Fruit fly (Drosophila melanogaster) whole organism, embryonic: ENCODE results near the gene GstD5.

Experiments
- ATbp ChIP-seq: fragments of 200-800 bp; sonication (Bioruptor generic); optimal IDR thresholded peaks from 2 replicates; lab custom pipeline; 2017; ENCODE audit warnings: missing biosample characterization, mild to moderate bottlenecking, missing genetic modification characterization, missing genetic modification reagents
- Antp ChIP-seq: fragments of 200-800 bp; sonication (Bioruptor generic); optimal IDR thresholded peaks from 3 replicates; lab custom pipeline; 2016; ENCODE audit warnings: missing biosample characterization, missing genetic modification characterization
- CG10979 ChIP-seq: fragments of 200-800 bp; sonication (Bioruptor generic); optimal IDR thresholded peaks from 2 replicates; lab custom pipeline; 2018; ENCODE audit warnings: missing biosample characterization, mild to moderate bottlenecking, missing genetic modification characterization, moderate library complexity
- CG12659 ChIP-seq: fragments of 200-800 bp; sonication (Bioruptor generic); optimal IDR thresholded peaks from 3 replicates; lab custom pipeline; 2017; ENCODE audit warnings: mild to moderate bottlenecking, missing biosample characterization, missing genetic modification reagents, missing genetic modification characterization
- CG14965 ChIP-seq: fragments of 200-800 bp; sonication (Bioruptor generic); optimal IDR thresholded peaks from 2 replicates; lab custom pipeline; 2016; ENCODE audit warnings: missing biosample characterization, missing genetic modification characterization, borderline replicate concordance
- CG15514 ChIP-seq: fragments of 200-800 bp; sonication (Bioruptor generic); optimal IDR thresholded peaks from 3 replicates; lab custom pipeline; 2017; ENCODE audit warnings: missing biosample characterization, missing genetic modification characterization, mild to moderate bottlenecking, moderate library complexity, missing genetic modification reagents
- CG17186 ChIP-seq: fragments of 200-800 bp; sonication (Bioruptor generic); optimal IDR thresholded peaks from 3 replicates; lab custom pipeline; 2017; ENCODE audit warnings: missing biosample characterization, missing genetic modification reagents, missing genetic modification characterization
- CG17361 ChIP-seq: fragments of 200-800 bp; sonication (Bioruptor generic); IDR thresholded peaks from 3 replicates; pipeline ENCODE4 v1.3.6; 2022; ENCODE audit warnings: missing biosample characterization, missing genetic modification characterization
- CG32767 ChIP-seq: fragments of 200-800 bp; sonication (Bioruptor generic); IDR thresholded peaks from 2 replicates; pipeline ENCODE4 v1.3.6; 2022; ENCODE audit warnings: missing biosample characterization, missing genetic modification characterization
- CG3726 ChIP-seq: fragments of 200-800 bp; sonication (Bioruptor generic); IDR thresholded peaks from 3 replicates; pipeline ENCODE4, ENCODE4 v1.3.6; 2022; ENCODE audit warnings: missing biosample characterization, missing genetic modification characterization
- CG42726 ChIP-seq: fragments of 200-800 bp; sonication (Bioruptor generic); IDR thresholded peaks from 2 replicates; pipeline ENCODE4 v1.3.6; 2022; ENCODE audit warnings: missing biosample characterization, missing genetic modification characterization; ENCODE audit not compliant: partially characterized antibody
- CG5180 ChIP-seq: fragments of 200-800 bp; sonication (Bioruptor generic); optimal IDR thresholded peaks from 3 replicates; lab custom pipeline; 2017; ENCODE audit warnings: missing biosample characterization, missing genetic modification characterization, mild to moderate bottlenecking, moderate library complexity, missing genetic modification reagents
- CG5953 ChIP-seq: fragments of 200-800 bp; sonication (Bioruptor generic); IDR thresholded peaks from 2 replicates; pipeline ENCODE4 v1.3.6; 2022; ENCODE audit warnings: missing biosample characterization, missing genetic modification characterization
- CG6254 ChIP-seq: fragments of 200-800 bp; sonication (Bioruptor generic); optimal IDR thresholded peaks from 3 replicates; lab custom pipeline; 2017; ENCODE audit warnings: mild to moderate bottlenecking, missing biosample characterization, missing genetic modification reagents, missing genetic modification characterization
- CG6813 ChIP-seq: fragments of 200-800 bp; sonication (Bioruptor generic); optimal IDR thresholded peaks from 2 replicates; lab custom pipeline; 2017; ENCODE audit warnings: missing biosample characterization, missing genetic modification characterization, mild to moderate bottlenecking, moderate library complexity, missing genetic modification reagents
- CG7786 ChIP-seq: fragments of 200-800 bp; sonication (Bioruptor generic); optimal IDR thresholded peaks from 2 replicates; lab custom pipeline; 2016; ENCODE audit warnings: missing biosample characterization, missing genetic modification characterization
- CoRest ChIP-seq: fragments of 200-800 bp; sonication (Bioruptor generic); optimal IDR thresholded peaks from 3 replicates; lab custom pipeline; 2018; ENCODE audit warnings: missing biosample characterization, mild to moderate bottlenecking, missing genetic modification characterization, moderate library complexity
- Deaf1 ChIP-seq: fragments of 200-800 bp; optimal IDR thresholded peaks from 3 replicates; lab custom pipeline; 2019; ENCODE audit warnings: missing biosample characterization, mild to moderate bottlenecking, missing genetic modification characterization, moderate library complexity
- Dip2 ChIP-seq: fragments of 200-800 bp; sonication (Bioruptor generic); IDR thresholded peaks from 2 replicates; pipeline ENCODE4 v1.3.6; 2022; ENCODE audit warnings: missing biosample characterization, missing genetic modification characterization
- Dref ChIP-seq: fragments of 200-800 bp; sonication (Bioruptor generic); IDR thresholded peaks from 2 replicates; pipeline ENCODE4 v1.3.6; 2022; ENCODE audit warnings: missing biosample characterization, missing genetic modification characterization
- ERR ChIP-seq: fragments of 200-800 bp; sonication (Bioruptor generic); optimal IDR thresholded peaks from 2 replicates; lab custom pipeline; 2016; ENCODE audit warnings: missing biosample characterization, missing genetic modification characterization
- Elba2 ChIP-seq: fragments of 200-800 bp; sonication (Bioruptor generic); optimal IDR thresholded peaks from 3 replicates; lab custom pipeline; 2016; ENCODE audit warnings: missing biosample characterization, missing genetic modification characterization
- Ets97D ChIP-seq: fragments of 200-800 bp; sonication (Bioruptor generic); optimal IDR thresholded peaks from 3 replicates; lab custom pipeline; 2016; ENCODE audit warnings: missing biosample characterization, missing genetic modification characterization
- MESR4 ChIP-seq: fragments of 200-800 bp; sonication (Bioruptor generic); optimal IDR thresholded peaks from 2 replicates; lab custom pipeline; 2018; ENCODE audit warnings: missing biosample characterization, mild to moderate bottlenecking, missing genetic modification characterization, moderate library complexity
- Meics ChIP-seq: fragments of 200-800 bp; sonication (Bioruptor generic); optimal IDR thresholded peaks from 2 replicates; lab custom pipeline; 2017; ENCODE audit warnings: missing biosample characterization, mild to moderate bottlenecking, missing genetic modification characterization
- Mrtf ChIP-seq: fragments of 200-800 bp; sonication (Bioruptor generic); IDR thresholded peaks from 3 replicates; pipeline ENCODE4 v1.3.6; 2022; ENCODE audit warnings: missing biosample characterization, missing genetic modification characterization
- Myb ChIP-seq: fragments of 200-800 bp; sonication (Bioruptor generic); optimal IDR thresholded peaks from 2 replicates; lab custom pipeline; 2016; ENCODE audit warnings: missing biosample characterization, missing genetic modification characterization
- Rfx ChIP-seq: fragments of 200-800 bp; sonication (Bioruptor generic); IDR thresholded peaks from 2 replicates; pipeline ENCODE4 v1.3.6; 2022; ENCODE audit warnings: missing biosample characterization, missing genetic modification characterization
- Xbp1 ChIP-seq: fragments of 200-800 bp; sonication (Bioruptor generic); optimal IDR thresholded peaks from 3 replicates; lab custom pipeline; 2016; ENCODE audit warnings: missing biosample characterization, mild to moderate bottlenecking, missing genetic modification characterization
- ara ChIP-seq: fragments of 200-800 bp; sonication (Bioruptor generic); IDR thresholded peaks from 2 replicates; pipeline ENCODE4 v1.3.6; 2022; ENCODE audit warnings: missing biosample characterization, missing genetic modification characterization
- ase ChIP-seq: fragments of 200-800 bp; sonication (Bioruptor generic); IDR thresholded peaks from 3 replicates; pipeline ENCODE4 v1.3.6; 2022; ENCODE audit warnings: missing biosample characterization, missing genetic modification characterization
- bab2 ChIP-seq: fragments of 200-800 bp; sonication (Bioruptor generic); optimal IDR thresholded peaks from 2 replicates; lab custom pipeline; 2016; ENCODE audit warnings: missing biosample characterization, missing genetic modification characterization
- ci ChIP-seq: fragments of 200-800 bp; sonication (Bioruptor generic); IDR thresholded peaks from 3 replicates; pipeline ENCODE4 v1.3.6; 2022; ENCODE audit warnings: missing biosample characterization, missing genetic modification characterization
- dan ChIP-seq: fragments of 200-800 bp; sonication (Bioruptor generic); IDR thresholded peaks from 2 replicates; pipeline ENCODE4 v1.3.6; 2022; ENCODE audit warnings: missing biosample characterization, missing genetic modification characterization
- dm ChIP-seq: fragments of 200-800 bp; sonication (Bioruptor generic); optimal IDR thresholded peaks from 3 replicates; lab custom pipeline; 2016; ENCODE audit warnings: missing biosample characterization, missing genetic modification characterization
- esg ChIP-seq: fragments of 200-800 bp; sonication (Bioruptor generic); conservative IDR thresholded peaks from 2 replicates; pipeline ENCODE4 v1.3.6; 2022; ENCODE audit warnings: missing biosample characterization, missing genetic modification characterization
- grau ChIP-seq: fragments of 200-800 bp; optimal IDR thresholded peaks from 3 replicates; lab custom pipeline; 2019; ENCODE audit warnings: missing biosample characterization, mild to moderate bottlenecking, missing genetic modification characterization, moderate library complexity
- gsb ChIP-seq: fragments of 200-800 bp; sonication (Bioruptor generic); IDR thresholded peaks from 2 replicates; pipeline ENCODE4 v1.3.6; 2022; ENCODE audit warnings: missing biosample characterization, missing genetic modification characterization
- h ChIP-seq: fragments of >200 bp; optimal IDR thresholded peaks from 2 replicates; lab custom pipeline; 2017
- hbn ChIP-seq: fragments of 200-800 bp; sonication (Bioruptor generic); IDR thresholded peaks from 2 replicates; pipeline ENCODE4 v1.3.6; 2022; ENCODE audit warnings: missing biosample characterization, missing genetic modification characterization; ENCODE audit not compliant: partially characterized antibody
- her ChIP-seq: fragments of 200-800 bp; sonication (Bioruptor generic); optimal IDR thresholded peaks from 2 replicates; lab custom pipeline; 2016; ENCODE audit warnings: missing biosample characterization, missing genetic modification characterization
- lilli ChIP-seq: fragments of 200-800 bp; sonication (Bioruptor generic); optimal IDR thresholded peaks from 3 replicates; lab custom pipeline; 2016; ENCODE audit warnings: missing biosample characterization, missing genetic modification characterization
- lola ChIP-seq, 3 experiments: fragments of >200 bp in 2 of 3; fragments of 200-800 bp in 1 of 3; sonication (Bioruptor generic) in 1 of 3; optimal IDR thresholded peaks; 2 replicates each; lab custom pipeline; 2017 to 2019; ENCODE audit warnings: missing biosample characterization in 3 of 3, missing genetic modification characterization in 3 of 3, mild to moderate bottlenecking in 1 of 3, moderate library complexity in 1 of 3
- mirr ChIP-seq: fragments of 200-800 bp; sonication (Bioruptor generic); optimal IDR thresholded peaks from 3 replicates; lab custom pipeline; 2018; ENCODE audit warnings: missing biosample characterization, mild to moderate bottlenecking, missing genetic modification characterization
- nau ChIP-seq: fragments of 200-800 bp; sonication (Bioruptor generic); optimal IDR thresholded peaks from 3 replicates; lab custom pipeline; 2017; ENCODE audit warnings: missing biosample characterization, mild to moderate bottlenecking, missing genetic modification characterization, missing genetic modification reagents
- nmo ChIP-seq: fragments of 200-800 bp; sonication (Bioruptor generic); optimal IDR thresholded peaks from 2 replicates; lab custom pipeline; 2018; ENCODE audit warnings: missing biosample characterization, mild to moderate bottlenecking, missing genetic modification characterization, moderate library complexity
- otp ChIP-seq: fragments of 200-800 bp; sonication (Bioruptor generic); IDR thresholded peaks from 3 replicates; pipeline ENCODE4, ENCODE4 v1.3.6; 2022; ENCODE audit warnings: missing biosample characterization, missing genetic modification characterization
- pho ChIP-seq: fragments of 200-800 bp; sonication (Bioruptor generic); optimal IDR thresholded peaks from 2 replicates; lab custom pipeline; 2016; ENCODE audit warnings: missing biosample characterization, missing genetic modification characterization
- wek ChIP-seq: fragments of 200-800 bp; sonication (Bioruptor generic); optimal IDR thresholded peaks from 3 replicates; lab custom pipeline; 2018; ENCODE audit warnings: missing biosample characterization, mild to moderate bottlenecking, missing genetic modification characterization, moderate library complexity
- zfh2 ChIP-seq: fragments of 200-800 bp; sonication (Bioruptor generic); optimal IDR thresholded peaks from 2 replicates; lab custom pipeline; 2016; ENCODE audit warnings: missing biosample characterization, missing genetic modification characterization

Gene GstD5

DNA sequence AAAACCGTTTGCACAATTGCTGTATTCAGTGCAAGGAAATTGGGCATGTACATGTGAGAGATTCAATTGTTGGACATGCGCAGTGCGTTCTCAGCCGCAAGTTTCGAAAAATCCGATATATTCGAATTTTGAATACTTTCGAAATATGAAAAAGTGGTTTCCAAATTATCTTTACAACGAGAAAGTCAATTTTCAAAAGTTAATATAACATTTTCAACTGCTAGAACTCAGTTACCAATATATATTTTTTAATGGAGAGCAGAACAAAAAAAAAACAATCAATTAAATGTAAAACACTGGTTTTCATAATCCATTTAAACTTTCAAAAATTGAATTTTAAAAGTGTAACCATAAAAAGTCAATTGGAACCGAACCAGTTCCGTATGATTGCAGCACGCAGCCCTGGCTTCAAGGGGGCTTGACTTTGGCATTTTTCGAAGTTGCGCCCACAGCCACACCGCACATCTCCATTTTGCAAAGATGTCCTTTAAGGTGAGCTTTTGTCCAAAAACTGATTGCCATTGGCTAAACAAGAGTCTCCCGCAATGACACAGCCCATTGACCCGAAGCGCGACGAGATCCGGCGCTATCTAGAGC is 46.9 kb downstream of the GstD5 start, which contains the start of the genes Scgbeta and CG17202 (continued):
- TF ChIP-seq esg (GFP tag; lab: Robert Waterston, UW), result no peak
- peak; percentile 39 for TF ChIP-seq nmo
- no peak for TF ChIP-seq Mrtf
- peak; percentile 85 for TF ChIP-seq Myb (GFP tag; lab: Kevin White, UChicago)
- 0 out of 2 replicates have a peak, but pooled peaks have one; percentile 12 for TF ChIP-seq CG32767 (GFP tag; lab: Robert Waterston, UW)
- peak; percentile 41 for TF ChIP-seq Xbp1
- no peak for TF ChIP-seq hbn (GFP tag; lab: Robert Waterston, UW)
- 0 out of 3 replicates have a peak, but pooled peaks have one; percentile 5 for TF ChIP-seq ase (GFP tag; lab: Robert Waterston, UW)
- TF ChIP-seq CG3726 (GFP tag; lab: Robert Waterston, UW), result no peak
- no peak for TF ChIP-seq dan (GFP tag; lab: Robert Waterston, UW)
- TF ChIP-seq ATbp (GFP tag; lab: Kevin White, UChicago), result no peak
- 0 out of 3 replicates have a peak, but pooled peaks have one; percentile 29 for TF ChIP-seq ci (GFP tag; lab: Robert Waterston, UW)
- no peak for TF ChIP-seq CG10979 (tag; lab: Kevin White, UChicago)
- TF ChIP-seq lilli (GFP tag; lab: Kevin White, UChicago), result peak; percentile 49
- TF ChIP-seq Ets97D (GFP tag; lab: Kevin White, UChicago), result peak; percentile 65
- TF ChIP-seq nau (GFP tag; lab: Kevin White, UChicago), result no peak
- no peak for TF ChIP-seq lola (GFP tag; optimal IDR thresholded peaks at IDR 0.05; lab: Kevin White, UChicago)
- no peak for TF ChIP-seq Dip2
- TF ChIP-seq MESR4 (GFP tag; lab: Kevin White, UChicago), result peak; percentile 75
- no peak for TF ChIP-seq CG17186
- no peak for TF ChIP-seq mirr
- no peak for TF ChIP-seq zfh2 (GFP tag; lab: Kevin White, UChicago)
- TF ChIP-seq CG6813 (GFP tag; lab: Kevin White, UChicago), result no peak
- peak; percentile 7 for TF ChIP-seq bab2
- TF ChIP-seq her (GFP tag; lab: Kevin White, UChicago), result no peak
- TF ChIP-seq CG17361 (GFP tag; lab: Robert Waterston, UW), result no peak
- no peak for TF ChIP-seq Antp (GFP tag; lab: Kevin White, UChicago)
- TF ChIP-seq CoRest (tag; lab: Kevin White, UChicago), result peak; percentile 54
- TF ChIP-seq wek (GFP tag; lab: Kevin White, UChicago), result no peak
- TF ChIP-seq CG7786 (GFP tag; lab: Kevin White, UChicago), result peak; percentile 3
- no peak for TF ChIP-seq CG6254 (GFP tag; lab: Kevin White, UChicago)
- TF ChIP-seq pho, result no peak
- TF ChIP-seq dm, result no peak
- TF ChIP-seq ERR, result no peak
- no peak for TF ChIP-seq Elba2 (GFP tag; lab: Kevin White, UChicago)
- TF ChIP-seq Dref (GFP tag; lab: Robert Waterston, UW), result peak; percentile 45; the same call in 1 of the 2 replicates
- TF ChIP-seq CG42726, result no peak
- no peak for TF ChIP-seq CG5953
- no peak for TF ChIP-seq Meics (GFP tag; lab: Kevin White, UChicago)
- TF ChIP-seq h (lab: Kevin White, UChicago), result no peak
- TF ChIP-seq otp (GFP tag; lab: Robert Waterston, UW), result peak; percentile 37; the same call in 1 of the 3 replicates
- TF ChIP-seq Deaf1 (tag; lab: Kevin White, UChicago), result no peak
- TF ChIP-seq Rfx, result 0 out of 2 replicates have a peak, but pooled peaks have one; percentile 40
- no peak for TF ChIP-seq ara (GFP tag; lab: Robert Waterston, UW)
- no peak for TF ChIP-seq CG14965 (GFP tag; lab: Kevin White, UChicago)
- no peak for TF ChIP-seq CG5180 (GFP tag; lab: Kevin White, UChicago)
- TF ChIP-seq CG12659 (GFP tag; lab: Kevin White, UChicago), result peak; percentile 44
- TF ChIP-seq gsb (GFP tag; lab: Robert Waterston, UW), result no peak
- TF ChIP-seq grau, result no peak
- TF ChIP-seq CG15514 (GFP tag; lab: Kevin White, UChicago), result peak; percentile 100
